Worm (Caenorhabditis elegans): ENCODE data around the gene ugt-61.

DNA sequence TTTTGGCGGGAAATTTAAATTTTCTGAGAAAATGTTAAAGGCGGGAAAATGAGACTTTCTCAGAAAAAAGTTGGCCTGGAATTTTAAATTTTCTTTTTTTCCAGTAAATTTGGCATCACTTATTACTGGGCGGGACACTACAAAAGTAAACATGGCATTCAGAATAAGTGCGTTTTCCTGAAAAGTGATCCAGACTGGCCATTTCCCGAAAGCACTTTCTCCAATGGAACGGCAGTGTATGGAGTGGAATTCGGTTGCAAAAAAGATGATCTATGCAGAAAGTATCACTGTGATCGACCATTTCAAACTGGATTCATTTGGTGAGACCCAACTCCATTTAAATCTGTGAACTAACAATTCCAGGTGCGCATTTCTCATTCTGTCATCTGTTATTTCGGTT is 45.6 kb downstream of the ugt-61 start:
- TF ChIP-seq lsy-2 (tag; optimal IDR thresholded peaks at IDR 0.05) = no peak
- TF ChIP-seq egl-27 (tag; optimal IDR thresholded peaks at IDR 0.05) = no peak
- TF ChIP-seq pha-4 (GFP tag; IDR thresholded peaks at IDR 0.05) = no peak
- no peak for TF ChIP-seq pha-4 (tag; optimal IDR thresholded peaks at IDR 0.05)
- TF ChIP-seq lin-15B (tag; optimal IDR thresholded peaks at IDR 0.05) = no peak
- TF ChIP-seq unc-39 (tag; optimal IDR thresholded peaks at IDR 0.05) = no peak
- no peak for TF ChIP-seq R02D3.7 (tag; optimal IDR thresholded peaks at IDR 0.05)

Data from whole organism, L4 larva.